Worm (Caenorhabditis elegans): Measurements from ENCODE around the gene valv-1.

The valv-1 gene

ce11 chrIV:7445236-7445635 lies at the start of gene valv-1:
Gene valv-1 (minus strand): TSS chrIV:7445336.
- TF ChIP-seq D1046.2 (GFP tag; IDR thresholded peaks at IDR 0.05) (no peak), Y105C5A.15 (GFP tag; IDR thresholded peaks at IDR 0.05) (no peak), mxl-2 (GFP tag; conservative IDR thresholded peaks at IDR 0.05) (no peak), unc-62 (GFP tag; optimal IDR thresholded peaks at IDR 0.05 in 1 of 2) (peak in 1 of 2 experiments; percentile 51), unc-62 (tag; optimal IDR thresholded peaks at IDR 0.05) (no peak)

ce11 chrIV:7491464-7491863 lies 46.3 kb upstream of the valv-1 start, which contains the start of gene F55G1.1:
Gene F55G1.1 (plus strand): TSS chrIV:7491764.
- TF ChIP-seq zfp-2 (tag; optimal IDR thresholded peaks at IDR 0.05) (no peak), unc-62 (GFP tag; optimal IDR thresholded peaks at IDR 0.05 in 1 of 2) (peak in 1 of 2 experiments; percentile 79), unc-62 (tag; optimal IDR thresholded peaks at IDR 0.05) (no peak), nhr-76 (tag; optimal IDR thresholded peaks at IDR 0.05) (no peak), jun-1 (tag; optimal IDR thresholded peaks at IDR 0.05) (no peak)

ce11 chrIV:7488457-7488783 lies 43.3 kb upstream of the valv-1 start:
- TF ChIP-seq nhr-111 (GFP tag; optimal IDR thresholded peaks at IDR 0.05) = no peak
- TF ChIP-seq F49E8.2 (tag; optimal IDR thresholded peaks at IDR 0.05; ENCODE audit: borderline replicate concordance) = peak; percentile 58
- no peak for TF ChIP-seq aha-1 (tag)
- no peak for TF ChIP-seq ctbp-1 (GFP tag; IDR thresholded peaks at IDR 0.05)
- peak; percentile 70; the same call in 1 of the 2 replicates for TF ChIP-seq D1046.2 (GFP tag; IDR thresholded peaks at IDR 0.05)
- TF ChIP-seq nhr-10 (tag; optimal IDR thresholded peaks at IDR 0.05) = no peak
- TF ChIP-seq aly-2 (tag; optimal IDR thresholded peaks at IDR 0.05) = no peak
- no peak for TF ChIP-seq ZK546.5 (tag; optimal IDR thresholded peaks at IDR 0.05)
- no peak for TF ChIP-seq lin-1 (GFP tag; IDR thresholded peaks at IDR 0.05)
- TF ChIP-seq sdz-12 (GFP tag; optimal IDR thresholded peaks at IDR 0.05) = no peak
- TF ChIP-seq zip-11 (GFP tag; IDR thresholded peaks at IDR 0.05) = no peak
- no peak for TF ChIP-seq ceh-32 (tag; optimal IDR thresholded peaks at IDR 0.05; ENCODE audit: poor library complexity)
- TF ChIP-seq egl-43 (GFP tag; IDR thresholded peaks at IDR 0.05) = no peak
- TF ChIP-seq snpc-1.2 (GFP tag; IDR thresholded peaks at IDR 0.05) = 0 out of 2 replicates have a peak, but pooled peaks have one; percentile 77
- TF ChIP-seq ztf-11 (tag; optimal IDR thresholded peaks at IDR 0.05) = no peak
- no peak for TF ChIP-seq duxl-1 (tag; optimal IDR thresholded peaks at IDR 0.05; ENCODE audit: poor library complexity)
- no peak for TF ChIP-seq dve-1 (tag; optimal IDR thresholded peaks at IDR 0.05; ENCODE audit: insufficient read depth)
- TF ChIP-seq zfp-3 (GFP tag; conservative IDR thresholded peaks at IDR 0.05) = no peak
- no peak for TF ChIP-seq Y5F2A.4 (GFP tag; optimal IDR thresholded peaks at IDR 0.05)
- TF ChIP-seq Y75B8A.6 (GFP tag; IDR thresholded peaks at IDR 0.05) = no peak
- no peak for TF ChIP-seq lin-29 (GFP tag; IDR thresholded peaks at IDR 0.05)
- TF ChIP-seq gei-8 (GFP tag; optimal IDR thresholded peaks at IDR 0.05) = peak; percentile 40
- TF ChIP-seq cey-2 (tag; optimal IDR thresholded peaks at IDR 0.05; ENCODE audit: borderline replicate concordance, insufficient read depth) = no peak
- TF ChIP-seq spr-3 (GFP tag; optimal IDR thresholded peaks at IDR 0.05) = no peak
- TF ChIP-seq lim-7 (GFP tag; IDR thresholded peaks at IDR 0.05) = 0 out of 2 replicates have a peak, but pooled peaks have one; percentile 57
- no peak for TF ChIP-seq zfp-2 (tag; optimal IDR thresholded peaks at IDR 0.05)
- TF ChIP-seq lin-13 (GFP tag; optimal IDR thresholded peaks at IDR 0.05) = no peak
- TF ChIP-seq php-3 (GFP tag; IDR thresholded peaks at IDR 0.05) = no peak
- no peak for TF ChIP-seq unc-130 (GFP tag; optimal IDR thresholded peaks at IDR 0.05)
- 0 out of 2 replicates have a peak, but pooled peaks have one; percentile 27 for TF ChIP-seq F26F4.8 (GFP tag; conservative IDR thresholded peaks at IDR 0.05)
- no peak for TF ChIP-seq zag-1 (tag; optimal IDR thresholded peaks at IDR 0.05)
- TF ChIP-seq tra-1 (GFP tag; IDR thresholded peaks at IDR 0.05) = no peak
- no peak for TF ChIP-seq R02D3.7 (tag; optimal IDR thresholded peaks at IDR 0.05)
- TF ChIP-seq daf-16 (GFP tag; optimal IDR thresholded peaks at IDR 0.05) = no peak
- TF ChIP-seq daf-16 (tag; optimal IDR thresholded peaks at IDR 0.05) = no peak
- no peak for TF ChIP-seq mep-1 (tag; optimal IDR thresholded peaks at IDR 0.05)
- no peak for TF ChIP-seq jun-1 (tag; optimal IDR thresholded peaks at IDR 0.05)
- TF ChIP-seq arid-1 (GFP tag; conservative IDR thresholded peaks at IDR 0.05) = peak; percentile 56; the same call in 1 of the 2 replicates
- TF ChIP-seq ama-1 (optimal IDR thresholded peaks at IDR 0.05) = no peak
- TF ChIP-seq nhr-11 (tag; optimal IDR thresholded peaks at IDR 0.05) = no peak
- no peak for TF ChIP-seq T26A8.4 (GFP tag; IDR thresholded peaks at IDR 0.05)
- no peak for TF ChIP-seq nhr-237 (tag; optimal IDR thresholded peaks at IDR 0.05)
- no peak for TF ChIP-seq skn-1 (tag; optimal IDR thresholded peaks at IDR 0.05)

Data from whole organism, L4 larva.